Worm (Caenorhabditis elegans): Measurements from ENCODE around the gene B0281.6.

- no peak for TF ChIP-seq nhr-76 (tag; optimal IDR thresholded peaks at IDR 0.05)
- no peak for TF ChIP-seq ceh-28 (tag; optimal IDR thresholded peaks at IDR 0.05)
- no peak for TF ChIP-seq pha-4 (tag; optimal IDR thresholded peaks at IDR 0.05)
Measured at ce11 chrII:2340974-2341373, 38.7 kb upstream of the B0281.6 start.

Data from whole organism, L3 larva.